Worm (Caenorhabditis elegans) whole organism, mixed stage, embryonic: Measurements from ENCODE around the gene rga-3.

Experiments used
- ceh-43 ChIP-seq: fragments of 200-800 bp; sonication (Bioruptor generic); optimal IDR thresholded peaks from 2 replicates; lab custom pipeline; 2018; ENCODE audit warnings: mild to moderate bottlenecking, missing genetic modification characterization, moderate library complexity, missing compliant biosample characterization
- ceh-83 ChIP-seq: fragments of 200-800 bp; sonication (Bioruptor generic); optimal IDR thresholded peaks from 2 replicates; lab custom pipeline; 2018; ENCODE audit warnings: mild to moderate bottlenecking, missing genetic modification characterization, missing compliant biosample characterization
- hlh-1 ChIP-seq: fragments of 150-350 bp; optimal IDR thresholded peaks from 2 replicates; lab custom pipeline; 2014; ENCODE audit warnings: missing biosample characterization, missing genetic modification reagents, missing genetic modification characterization
- mep-1 ChIP-seq: fragments of 150-350 bp; optimal IDR thresholded peaks from 2 replicates; lab custom pipeline; 2017; ENCODE audit warnings: missing biosample characterization, missing genetic modification reagents, missing genetic modification characterization, inconsistent platforms
- nhr-237 ChIP-seq: fragments of 150-350 bp; optimal IDR thresholded peaks from 2 replicates; lab custom pipeline; 2014; ENCODE audit warnings: missing biosample characterization, missing genetic modification characterization
- pha-4 ChIP-seq: fragments of 150-350 bp; optimal IDR thresholded peaks from 2 replicates; lab custom pipeline; 2018; ENCODE audit warnings: missing biosample characterization, missing genetic modification reagents, missing genetic modification characterization
- sem-2 ChIP-seq: fragments of 200-800 bp; sonication (Bioruptor generic); optimal IDR thresholded peaks from 2 replicates; lab custom pipeline; 2018; ENCODE audit warnings: mild to moderate bottlenecking, missing genetic modification characterization, missing compliant biosample characterization
- snpc-4 ChIP-seq: fragments of 150-350 bp; optimal IDR thresholded peaks from 2 replicates; lab custom pipeline; 2014; ENCODE audit warnings: missing biosample characterization, missing genetic modification characterization
- unc-62 ChIP-seq: fragments of 150-350 bp; optimal IDR thresholded peaks from 2 replicates; lab custom pipeline; 2014; ENCODE audit warnings: missing biosample characterization, missing genetic modification reagents, missing genetic modification characterization

ce11 chrV:5704467-5704866 is 13.2 kb upstream of the rga-3 start:
- TF ChIP-seq ceh-83 (GFP tag; lab: Kevin White, UChicago) (no peak), sem-2 (GFP tag; lab: Kevin White, UChicago) (no peak), snpc-4 (tag; lab: Kevin White, UChicago) (no peak), hlh-1 (tag; lab: Kevin White, UChicago) (no peak), unc-62 (GFP tag; lab: Kevin White, UChicago) (no peak), nhr-237 (tag; lab: Kevin White, UChicago) (no peak), mep-1 (tag; lab: Kevin White, UChicago) (no peak), ceh-43 (GFP tag; lab: Kevin White, UChicago) (no peak), pha-4 (tag; lab: Kevin White, UChicago) (no peak)
